Fruit fly (Drosophila melanogaster) whole organism, pupa: Measurements from ENCODE around the gene dome.
A peak's percentile ranks its signal among the peaks of the same experiment; 100 is the strongest.

Experiments used
- CG12605 ChIP-seq: fragments of 200-800 bp; sonication (Bioruptor generic); IDR thresholded peaks from 2 replicates; pipeline ENCODE4 v1.3.6; 2022; ENCODE audit warnings: missing biosample characterization, missing genetic modification characterization
- CG14655 ChIP-seq: fragments of 200-800 bp; sonication (Bioruptor generic); optimal IDR thresholded peaks from 3 replicates; lab custom pipeline; 2017; ENCODE audit warnings: mild to moderate bottlenecking, missing biosample characterization, missing genetic modification reagents, missing genetic modification characterization
- CG17806 ChIP-seq: fragments of 200-800 bp; sonication (Bioruptor generic); optimal IDR thresholded peaks from 2 replicates; lab custom pipeline; 2018; ENCODE audit warnings: missing biosample characterization, mild to moderate bottlenecking, missing genetic modification characterization, moderate library complexity
- CG34367 ChIP-seq: fragments of 200-800 bp; sonication (Bioruptor generic); optimal IDR thresholded peaks from 2 replicates; lab custom pipeline; 2018; ENCODE audit warnings: missing biosample characterization, mild to moderate bottlenecking, missing genetic modification characterization
- CG8159 ChIP-seq: fragments of 200-800 bp; sonication (Bioruptor generic); optimal IDR thresholded peaks from 3 replicates; lab custom pipeline; 2018; ENCODE audit warnings: missing biosample characterization, mild to moderate bottlenecking, missing genetic modification characterization, moderate library complexity
- D1 ChIP-seq: fragments of 200-800 bp; sonication (Bioruptor generic); optimal IDR thresholded peaks from 2 replicates; lab custom pipeline; 2018; ENCODE audit warnings: missing biosample characterization, mild to moderate bottlenecking, missing genetic modification characterization, moderate library complexity
- EcR ChIP-seq: fragments of 200-800 bp; sonication (Bioruptor generic); optimal IDR thresholded peaks from 3 replicates; lab custom pipeline; 2019; ENCODE audit warnings: missing biosample characterization, missing genetic modification characterization, mild to moderate bottlenecking, moderate library complexity, missing genetic modification reagents
- Pif1B ChIP-seq: fragments of 200-800 bp; sonication (Bioruptor generic); optimal IDR thresholded peaks from 3 replicates; lab custom pipeline; 2016; ENCODE audit warnings: missing biosample characterization, missing genetic modification characterization
- fd96Ca ChIP-seq: fragments of 200-800 bp; sonication (Bioruptor generic); IDR thresholded peaks from 3 replicates; pipeline ENCODE4 v1.3.6; 2022; ENCODE audit warnings: missing biosample characterization, missing genetic modification characterization
- gl ChIP-seq: fragments of 200-800 bp; sonication (Bioruptor generic); optimal IDR thresholded peaks from 2 replicates; lab custom pipeline; 2018; ENCODE audit warnings: missing biosample characterization, mild to moderate bottlenecking, missing genetic modification characterization

DNA sequence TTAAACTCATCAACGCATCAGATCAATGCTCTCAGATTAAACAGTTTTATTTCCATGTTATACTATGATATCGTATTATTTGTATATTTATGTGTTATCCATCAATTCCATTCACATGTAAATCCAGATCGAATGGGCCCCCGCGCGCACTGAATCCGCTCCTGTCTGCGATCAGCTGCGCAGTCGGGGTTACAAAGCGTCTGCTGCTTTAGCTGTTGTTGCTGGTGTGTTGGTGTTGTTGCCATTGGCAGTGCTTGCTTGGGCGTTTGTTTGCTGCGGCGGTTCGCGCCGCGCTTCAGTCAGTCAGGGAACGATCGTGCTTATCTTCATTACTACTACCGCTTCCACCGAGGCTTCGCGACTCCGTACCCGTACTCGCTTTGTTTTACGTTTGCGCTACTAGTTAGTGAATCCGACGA is 16.3 kb downstream of the dome start, which contains the start of gene Zw:
- TF ChIP-seq CG14655 (GFP tag; lab: Kevin White, UChicago) (peak; percentile 52), D1 (no peak), CG12605 (GFP tag; lab: Robert Waterston, UW) (no peak), CG17806 (tag; lab: Kevin White, UChicago) (peak; percentile 38), CG8159 (tag; lab: Kevin White, UChicago) (peak; percentile 45), gl (tag; lab: Kevin White, UChicago) (no peak), Pif1B (GFP tag; lab: Kevin White, UChicago) (peak; percentile 14), EcR (GFP tag; lab: Kevin White, UChicago) (peak; percentile 28), fd96Ca (peak; percentile 74), CG34367 (peak; percentile 29)
